Fruit fly (Drosophila melanogaster): Measurements from ENCODE around the gene CG14937.
A peak's percentile ranks its signal among the peaks of the same experiment; 100 is the strongest.

CG14937 gene

DNA sequence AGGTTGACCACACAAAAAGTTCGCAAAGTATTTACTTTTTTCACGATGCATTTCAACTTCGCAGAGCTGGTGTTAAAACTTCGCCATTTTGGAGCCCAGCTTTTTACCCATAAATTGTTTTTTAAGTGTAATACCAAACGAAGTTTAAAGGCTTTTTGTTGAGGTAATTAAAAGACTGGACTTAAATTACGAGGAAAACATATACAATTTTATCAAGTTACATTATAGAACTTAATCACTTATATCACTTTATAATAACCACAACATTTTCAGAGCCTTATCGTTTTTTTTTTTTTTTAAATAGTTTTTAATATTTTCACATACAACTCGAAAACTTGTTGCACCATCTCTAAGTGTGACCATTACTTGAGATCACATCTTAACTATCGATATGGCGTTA is 5.9 kb downstream of the CG14937 start, which contains the start of gene CG14931:
Gene CG14931, plus strand, starts transcription at position 301 of the 400 bp plus-strand sequence.
- TF ChIP-seq sqz (GFP tag; optimal IDR thresholded peaks at IDR 0.05) (no peak), zen2 (GFP tag; IDR thresholded peaks at IDR 0.05; ENCODE audit: partially characterized antibody) (no peak), mam (GFP tag; optimal IDR thresholded peaks at IDR 0.05) (no peak), al (GFP tag; IDR thresholded peaks at IDR 0.05) (no peak), CG18764 (GFP tag; optimal IDR thresholded peaks at IDR 0.05) (no peak), Pdp1 (GFP tag; optimal IDR thresholded peaks at IDR 0.05) (no peak), pho (GFP tag; optimal IDR thresholded peaks at IDR 0.05) (no peak), CG5180 (GFP tag; optimal IDR thresholded peaks at IDR 0.05) (no peak), CG11695 (GFP tag; IDR thresholded peaks at IDR 0.05) (no peak), onecut (GFP tag; IDR thresholded peaks at IDR 0.05) (no peak), CG31388 (GFP tag; optimal IDR thresholded peaks at IDR 0.05) (no peak), tio (GFP tag; optimal IDR thresholded peaks at IDR 0.05) (no peak), CG7745 (tag; optimal IDR thresholded peaks at IDR 0.05) (no peak), oc (tag; optimal IDR thresholded peaks at IDR 0.05) (no peak), gce (GFP tag; IDR thresholded peaks at IDR 0.05) (no peak), ATbp (GFP tag; optimal IDR thresholded peaks at IDR 0.05) (no peak), Bdp1 (GFP tag; optimal IDR thresholded peaks at IDR 0.05) (no peak), Xbp1 (GFP tag; optimal IDR thresholded peaks at IDR 0.05) (no peak)

DNA sequence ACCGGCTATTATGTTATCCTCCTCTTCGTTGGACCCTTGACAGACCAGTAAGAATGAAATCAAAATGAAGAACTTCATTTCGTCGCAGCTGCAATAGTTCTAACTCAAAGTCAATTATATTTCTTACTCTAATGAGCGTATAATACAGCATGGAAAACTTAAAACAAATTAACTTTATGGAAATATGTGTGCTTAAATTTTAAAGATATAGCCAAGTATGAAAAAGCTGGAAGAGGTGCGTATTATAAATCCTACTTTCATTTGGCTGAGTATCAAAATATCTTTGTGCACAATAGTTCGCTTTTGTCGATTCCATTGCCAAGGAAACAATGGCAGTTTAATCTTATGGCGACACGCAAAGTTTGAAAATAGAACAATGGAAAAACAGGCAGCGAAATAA is 39.5 kb downstream of the CG14937 start, which contains the start of gene Sfp33A1:
Gene Sfp33A1, minus strand, starts transcription at position 101 of the 400 bp plus-strand sequence.
- peak; percentile 25 for TF ChIP-seq Ets65A (GFP tag)
- TF ChIP-seq ken (GFP tag; IDR thresholded peaks at IDR 0.05), result no peak

DNA sequence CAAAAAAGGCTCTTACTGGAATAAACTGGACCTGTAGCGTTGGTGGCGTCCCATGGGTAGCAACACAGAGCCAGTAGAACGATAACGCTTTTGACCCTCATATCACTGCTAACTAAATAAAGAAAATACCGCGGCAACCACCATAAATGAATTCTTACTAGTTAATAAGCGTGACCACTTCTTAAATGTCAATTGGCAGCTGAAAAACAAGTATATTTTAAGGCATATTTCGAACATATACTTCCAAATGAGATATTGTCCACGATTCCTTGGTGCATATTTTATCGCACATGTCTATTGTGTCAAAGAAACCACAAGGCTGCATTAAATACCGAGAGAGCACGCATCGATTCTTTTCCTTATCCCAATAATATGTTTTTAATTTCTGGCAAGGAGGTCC is 40.0 kb downstream of the CG14937 start, which contains the start of gene CG42471:
Gene CG42471, minus strand, starts transcription at position 101 of the 400 bp plus-strand sequence.
- TF ChIP-seq CG6813 (GFP tag; optimal IDR thresholded peaks at IDR 0.05), result no peak
- TF ChIP-seq sd (tag; optimal IDR thresholded peaks at IDR 0.05), result no peak
- TF ChIP-seq Bteb2 (GFP tag; optimal IDR thresholded peaks at IDR 0.05), result no peak
- TF ChIP-seq hkb (optimal IDR thresholded peaks at IDR 0.05), result no peak
- TF ChIP-seq hkb (GFP tag; IDR thresholded peaks at IDR 0.05), result no peak
- TF ChIP-seq Ets65A (GFP tag), result no peak
- TF ChIP-seq CG6683 (GFP tag; optimal IDR thresholded peaks at IDR 0.05), result no peak
- no peak for TF ChIP-seq ken (GFP tag; IDR thresholded peaks at IDR 0.05)
- TF ChIP-seq CG33557 (GFP tag; optimal IDR thresholded peaks at IDR 0.05), result no peak
- TF ChIP-seq E2f1 (GFP tag; IDR thresholded peaks at IDR 0.05), result no peak
- TF ChIP-seq CG10366 (GFP tag; IDR thresholded peaks at IDR 0.05), result no peak
- no peak for TF ChIP-seq pnt (GFP tag; optimal IDR thresholded peaks at IDR 0.05)
- no peak for TF ChIP-seq H15 (GFP tag; IDR thresholded peaks at IDR 0.05)
- no peak for TF ChIP-seq D19A (tag; optimal IDR thresholded peaks at IDR 0.05)
- no peak for TF ChIP-seq prd (optimal IDR thresholded peaks at IDR 0.05)
- no peak for TF ChIP-seq prd (GFP tag; IDR thresholded peaks at IDR 0.05)
- no peak for TF ChIP-seq pum (GFP tag; optimal IDR thresholded peaks at IDR 0.05)
- no peak for TF ChIP-seq h (optimal IDR thresholded peaks at IDR 0.05)
- no peak for TF ChIP-seq Usf (GFP tag; optimal IDR thresholded peaks at IDR 0.05)
- no peak for TF ChIP-seq dan (GFP tag; IDR thresholded peaks at IDR 0.05)
- TF ChIP-seq maf-S (GFP tag; optimal IDR thresholded peaks at IDR 0.05), result no peak

DNA sequence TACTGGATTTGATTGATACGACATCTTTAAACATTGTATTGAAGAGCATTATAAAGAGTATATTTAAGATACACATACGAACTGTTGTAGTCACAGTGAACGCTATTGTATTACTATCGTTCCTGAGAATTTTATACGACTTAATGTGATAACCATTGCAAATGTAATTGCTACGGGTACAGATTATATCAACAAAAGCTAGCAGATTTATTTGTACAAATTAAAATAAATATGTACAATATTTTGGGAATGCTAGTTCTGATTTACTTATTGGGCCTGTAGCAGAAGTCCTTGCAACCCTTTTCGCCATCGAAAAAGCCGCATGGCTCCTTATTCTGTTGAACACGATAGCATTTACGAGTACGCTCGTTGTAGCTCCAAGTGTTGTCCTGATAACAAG is 40.4 kb downstream of the CG14937 start, which contains the start of gene CG42470:
Gene CG42470, minus strand, starts transcription at position 101 of the 400 bp plus-strand sequence.
- no peak for TF ChIP-seq hbn (GFP tag; IDR thresholded peaks at IDR 0.05; ENCODE audit: partially characterized antibody)
- TF ChIP-seq CG7963 (GFP tag; IDR thresholded peaks at IDR 0.05; ENCODE audit: partially characterized antibody), result no peak
- TF ChIP-seq Aef1 (GFP tag; IDR thresholded peaks at IDR 0.05), result no peak
- no peak for TF ChIP-seq Doc2 (GFP tag; IDR thresholded peaks at IDR 0.05)
- TF ChIP-seq usp (GFP tag; optimal IDR thresholded peaks at IDR 0.05), result no peak
- TF ChIP-seq CG15269 (tag; optimal IDR thresholded peaks at IDR 0.05), result no peak
- TF ChIP-seq CG2712 (tag; optimal IDR thresholded peaks at IDR 0.05), result no peak
- TF ChIP-seq kni (GFP tag; optimal IDR thresholded peaks at IDR 0.05), result no peak
